Fruit fly (Drosophila melanogaster): ENCODE results near the gene Cph.

Cph gene

DNA sequence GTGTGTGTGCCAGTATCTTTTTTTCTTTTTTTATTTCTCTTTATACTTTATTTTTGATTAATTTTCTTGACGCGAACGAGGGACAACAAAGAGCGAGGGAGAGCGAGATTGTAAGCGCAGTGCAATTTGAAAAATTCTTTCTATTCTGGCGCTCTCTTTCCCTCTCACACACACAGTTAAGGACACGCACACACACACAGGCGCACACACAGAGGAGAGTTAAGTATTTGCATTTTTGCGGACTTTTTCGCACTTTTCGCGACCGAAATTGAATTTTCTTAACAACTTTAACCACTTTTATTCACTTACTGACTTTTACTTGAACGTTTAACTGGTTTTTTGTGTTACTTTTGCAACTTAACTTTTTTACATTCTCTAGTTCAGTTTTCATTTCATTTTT is 147.9 kb downstream of the Cph start:
- TF ChIP-seq sv (GFP tag; optimal IDR thresholded peaks at IDR 0.05) (no peak), HLH106 (tag; optimal IDR thresholded peaks at IDR 0.05) (no peak), woc (GFP tag; optimal IDR thresholded peaks at IDR 0.05) (no peak), Abd-B (GFP tag; optimal IDR thresholded peaks at IDR 0.05) (no peak), Dfd (GFP tag; optimal IDR thresholded peaks at IDR 0.05) (no peak), CrebA (GFP tag; optimal IDR thresholded peaks at IDR 0.05; ENCODE audit: borderline replicate concordance) (no peak), ey (GFP tag; optimal IDR thresholded peaks at IDR 0.05) (no peak), lola (GFP tag; optimal IDR thresholded peaks at IDR 0.05) (no peak), Jra (GFP tag; optimal IDR thresholded peaks at IDR 0.05) (no peak), Dif (GFP tag; optimal IDR thresholded peaks at IDR 0.05; ENCODE audit: partially characterized antibody) (peak; percentile 65), psq (GFP tag; optimal IDR thresholded peaks at IDR 0.05) (no peak), brk (GFP tag; optimal IDR thresholded peaks at IDR 0.05) (no peak), N (GFP tag; optimal IDR thresholded peaks at IDR 0.05) (peak; percentile 61), rgr (GFP tag; optimal IDR thresholded peaks at IDR 0.05) (no peak), Vsx2 (GFP tag; optimal IDR thresholded peaks at IDR 0.05; ENCODE audit: partially characterized antibody) (no peak), CG32264 (GFP tag; optimal IDR thresholded peaks at IDR 0.05) (no peak), Hnf4 (GFP tag; optimal IDR thresholded peaks at IDR 0.05) (no peak), foxo (GFP tag; optimal IDR thresholded peaks at IDR 0.05) (no peak), usp (GFP tag; optimal IDR thresholded peaks at IDR 0.05) (no peak), GATAd (GFP tag; optimal IDR thresholded peaks at IDR 0.05) (no peak), Hr83 (GFP tag; optimal IDR thresholded peaks at IDR 0.05; ENCODE audit: poor library complexity, severe bottlenecking) (no peak), dl (GFP tag; optimal IDR thresholded peaks at IDR 0.05; ENCODE audit: insufficient read depth in 1 of 2, partially characterized antibody in 2 of 2) (peak in 1 of 2 experiments; percentile 52), jim (GFP tag; optimal IDR thresholded peaks at IDR 0.05) (no peak), fru (GFP tag; optimal IDR thresholded peaks at IDR 0.05) (no peak), Myc (optimal IDR thresholded peaks at IDR 0.05) (no peak)

dm6 chrX:7285995-7286985 is 148.8 kb downstream of the Cph start, which contains the start of gene CG2059:
Gene CG2059 (plus strand): TSS chrX:7286358.
- no peak for TF ChIP-seq Rel (GFP tag; optimal IDR thresholded peaks at IDR 0.05)
- peak; percentile 69 for TF ChIP-seq Rel (tag; optimal IDR thresholded peaks at IDR 0.05)
- TF ChIP-seq pan (optimal IDR thresholded peaks at IDR 0.05) = no peak
- no peak for TF ChIP-seq lola (GFP tag; optimal IDR thresholded peaks at IDR 0.05)
- TF ChIP-seq GATAd (GFP tag; optimal IDR thresholded peaks at IDR 0.05) = no peak
- peak; percentile 30 for TF ChIP-seq h (GFP tag; optimal IDR thresholded peaks at IDR 0.05)
- TF ChIP-seq brk (GFP tag; optimal IDR thresholded peaks at IDR 0.05) = no peak
- peak; percentile 46 for TF ChIP-seq Sp1 (GFP tag; optimal IDR thresholded peaks at IDR 0.05)
- peak; percentile 23 for TF ChIP-seq jim (GFP tag; optimal IDR thresholded peaks at IDR 0.05)
- TF ChIP-seq foxo (GFP tag; optimal IDR thresholded peaks at IDR 0.05) = peak in 1 of 2 experiments; percentile 46
- peak; percentile 36 for TF ChIP-seq dmrt93B (GFP tag; optimal IDR thresholded peaks at IDR 0.05)
- TF ChIP-seq Hr78 (GFP tag; optimal IDR thresholded peaks at IDR 0.05) = no peak
- TF ChIP-seq Hnf4 (GFP tag; optimal IDR thresholded peaks at IDR 0.05) = peak; percentile 43
- TF ChIP-seq rgr (GFP tag; optimal IDR thresholded peaks at IDR 0.05) = peak; percentile 39
- no peak for TF ChIP-seq Abd-B (GFP tag; optimal IDR thresholded peaks at IDR 0.05)
- TF ChIP-seq fru (GFP tag; optimal IDR thresholded peaks at IDR 0.05) = peak; percentile 28
- TF ChIP-seq woc (GFP tag; optimal IDR thresholded peaks at IDR 0.05) = peak; percentile 83
- peak; percentile 23 for TF ChIP-seq ey (GFP tag; optimal IDR thresholded peaks at IDR 0.05)
- peak; percentile 88 for TF ChIP-seq Vsx2 (GFP tag; optimal IDR thresholded peaks at IDR 0.05; ENCODE audit: partially characterized antibody)
- peak; percentile 68 for TF ChIP-seq Jra (GFP tag; optimal IDR thresholded peaks at IDR 0.05)
- peak; percentile 66 for TF ChIP-seq Hr83 (GFP tag; optimal IDR thresholded peaks at IDR 0.05; ENCODE audit: poor library complexity, severe bottlenecking)
- peak; percentile 54 for TF ChIP-seq HLH106 (tag; optimal IDR thresholded peaks at IDR 0.05)

DNA sequence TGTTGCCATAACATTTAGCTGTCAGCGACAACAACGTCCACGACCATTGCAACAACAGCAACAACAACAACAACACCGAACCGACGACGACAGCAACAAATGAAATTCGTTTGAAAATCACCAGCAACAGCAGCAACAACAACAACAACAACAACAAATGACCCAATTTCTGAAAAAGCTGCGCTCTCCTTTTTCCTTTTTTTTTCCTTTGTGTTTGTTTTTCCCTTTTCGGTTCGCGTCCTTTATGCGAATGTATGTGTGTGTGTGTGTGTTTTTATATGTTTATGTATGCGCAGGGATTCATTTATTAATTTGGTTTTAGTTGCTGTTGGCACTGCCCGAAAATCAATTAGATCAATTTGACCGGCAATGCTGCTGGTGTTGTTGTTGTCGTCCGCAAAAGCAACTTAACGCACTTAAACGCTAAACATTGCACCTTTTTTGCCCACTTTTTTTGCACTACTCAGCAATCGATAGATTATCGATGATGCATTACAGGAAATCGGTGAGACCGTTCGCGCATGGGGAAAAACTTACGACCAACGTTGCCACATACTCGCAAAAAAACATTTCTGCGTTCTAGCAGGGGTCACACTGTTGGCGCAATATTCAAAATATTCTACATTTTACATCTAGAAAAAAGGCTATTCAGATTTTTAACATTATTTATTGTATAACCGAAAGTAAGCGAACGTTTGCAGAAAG is 153.4 kb downstream of the Cph start, which contains the start of gene unc-119:
Gene unc-119, minus strand, starts transcription at position 488 of the 705 bp plus-strand sequence.
- TF ChIP-seq Rel (GFP tag; optimal IDR thresholded peaks at IDR 0.05) (no peak), Rel (tag; optimal IDR thresholded peaks at IDR 0.05) (peak; percentile 100), OdsH (GFP tag; optimal IDR thresholded peaks at IDR 0.05) (no peak), Abd-B (GFP tag; optimal IDR thresholded peaks at IDR 0.05) (no peak), Hr83 (GFP tag; optimal IDR thresholded peaks at IDR 0.05; ENCODE audit: poor library complexity, severe bottlenecking) (no peak), Sp1 (GFP tag; optimal IDR thresholded peaks at IDR 0.05) (peak; percentile 15), lola (GFP tag; optimal IDR thresholded peaks at IDR 0.05) (peak; percentile 35), psq (GFP tag; optimal IDR thresholded peaks at IDR 0.05) (peak; percentile 4), dl (GFP tag; optimal IDR thresholded peaks at IDR 0.05; ENCODE audit: insufficient read depth in 1 of 2, partially characterized antibody in 2 of 2) (no peak), HLH106 (tag; optimal IDR thresholded peaks at IDR 0.05) (no peak), fru (GFP tag; optimal IDR thresholded peaks at IDR 0.05) (peak; percentile 82)
